Fruit fly (Drosophila melanogaster) whole organism, wandering third instar larva: ENCODE measurements around the gene CG14968.

Experiments used
- Dif ChIP-seq: fragments of 200-275, 200-300 bp; sonication (Bioruptor generic); optimal IDR thresholded peaks from 2 replicates; lab custom pipeline; 2018; ENCODE audit warnings: missing biosample characterization, missing genetic modification characterization; ENCODE audit not compliant: partially characterized antibody
- HLH106 ChIP-seq: fragments of 200-800 bp; optimal IDR thresholded peaks from 3 replicates; lab custom pipeline; 2019; ENCODE audit warnings: missing biosample characterization, mild to moderate bottlenecking, missing genetic modification characterization, moderate library complexity
- Myc ChIP-seq: fragments of >200 bp; optimal IDR thresholded peaks from 2 replicates; lab custom pipeline; 2017
- Vsx2 ChIP-seq: fragments of 200-300, 225-300 bp; sonication (Bioruptor generic); optimal IDR thresholded peaks from 2 replicates; lab custom pipeline; 2018; ENCODE audit warnings: missing biosample characterization, missing genetic modification characterization; ENCODE audit not compliant: partially characterized antibody
- br ChIP-seq: fragments of 200-800 bp; sonication (Bioruptor generic); optimal IDR thresholded peaks from 2 replicates; lab custom pipeline; 2016; ENCODE audit warnings: missing biosample characterization, missing genetic modification characterization
- fru ChIP-seq: fragments of 200-800 bp; sonication (Bioruptor generic); optimal IDR thresholded peaks from 3 replicates; lab custom pipeline; 2016; ENCODE audit warnings: missing biosample characterization, mild to moderate bottlenecking, missing genetic modification characterization
- jim ChIP-seq: fragments of 175-275, 200-325 bp; sonication (Bioruptor generic); optimal IDR thresholded peaks from 2 replicates; lab custom pipeline; 2016; ENCODE audit warnings: missing biosample characterization, mild to moderate bottlenecking, missing genetic modification characterization
- sage ChIP-seq: fragments of 200-800 bp; sonication (Bioruptor generic); optimal IDR thresholded peaks from 2 replicates; lab custom pipeline; 2016; ENCODE audit warnings: missing biosample characterization, mild to moderate bottlenecking, missing genetic modification characterization
- woc ChIP-seq: sonication (Bioruptor generic); optimal IDR thresholded peaks from 2 replicates; lab custom pipeline; 2016; ENCODE audit warnings: missing biosample characterization, mild to moderate bottlenecking, missing genetic modification characterization

DNA sequence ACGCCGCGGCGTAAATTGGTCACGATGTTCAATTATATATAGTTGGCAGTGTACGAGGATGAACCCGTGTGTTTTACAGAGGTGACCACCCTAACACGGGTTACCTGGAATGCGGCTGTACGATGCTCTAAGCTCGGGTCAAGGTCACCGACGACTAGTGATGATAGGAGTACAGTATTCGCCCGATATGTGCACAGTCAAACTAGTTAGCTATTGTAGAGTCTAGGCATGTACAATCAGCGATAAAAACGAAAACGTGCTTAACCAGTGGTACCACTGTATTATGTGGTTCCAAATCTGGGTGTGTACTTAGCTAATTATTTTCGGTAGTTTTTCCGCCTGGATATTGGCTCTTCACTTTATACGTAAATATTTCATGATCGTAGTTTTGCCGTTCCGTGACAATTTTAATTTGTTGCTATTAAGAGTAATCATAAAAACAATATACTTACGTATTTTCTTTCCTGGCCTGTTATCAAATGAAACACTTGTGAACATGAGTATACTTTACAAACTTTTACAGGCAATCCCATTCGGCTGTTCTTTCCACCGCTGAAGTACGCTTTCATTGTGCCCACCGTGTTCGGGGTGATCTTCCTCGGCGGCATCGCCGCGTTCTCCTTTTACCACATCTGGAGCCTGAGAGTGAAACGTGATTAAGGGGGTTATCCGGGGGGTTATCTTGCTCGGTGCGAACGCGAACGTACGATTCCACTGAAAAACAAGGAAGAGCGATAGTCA lies 17.2 kb upstream of the CG14968 start:
- TF ChIP-seq jim (GFP tag; lab: Kevin White, UChicago) (no peak), Myc (lab: Kevin White, UChicago) (no peak), HLH106 (tag; lab: Kevin White, UChicago) (no peak), Vsx2 (GFP tag; lab: Kevin White, UChicago) (no peak), fru (no peak), woc (GFP tag; lab: Kevin White, UChicago) (no peak), br (GFP tag; lab: Kevin White, UChicago) (peak; percentile 28), sage (no peak), Dif (no peak)
